Worm (Caenorhabditis elegans) whole organism, L4/young adult: ENCODE data around the gene B0336.12.

Experiments used
- dao-5 ChIP-seq: sonication (generic microtip); optimal IDR thresholded peaks from 2 replicates; lab custom pipeline; 2016; ENCODE audit warnings: missing genotype, missing genetic modification characterization, moderate library complexity, missing compliant biosample characterization
- him-1 ChIP-seq: sonication (generic microtip); optimal IDR thresholded peaks from 2 replicates; lab custom pipeline; 2016; ENCODE audit warnings: missing genotype, missing genetic modification reagents, missing genetic modification characterization, missing compliant biosample characterization

ce11 chrIII:5755204-5755603, 45.3 kb upstream of the B0336.12 start, which contains the start of gene ida-1:
- peak; percentile 41 for TF ChIP-seq him-1
- no peak for TF ChIP-seq dao-5
